Worm (Caenorhabditis elegans) whole organism, L4/young adult: ENCODE data around the gene chil-27.
"Not testable (repeated sequence)": the region's sequence is repeated elsewhere in the genome, so short reads cannot be mapped to it uniquely, and the experiment has no call there.

Experiments
- W03F9.2 ChIP-seq: fragments of 150-350 bp; optimal IDR thresholded peaks from 2 replicates; lab custom pipeline; 2014; ENCODE audit warnings: missing biosample characterization, missing genetic modification characterization
- dao-5 ChIP-seq: sonication (generic microtip); optimal IDR thresholded peaks from 2 replicates; lab custom pipeline; 2016; ENCODE audit warnings: missing genotype, missing genetic modification characterization, moderate library complexity, missing compliant biosample characterization
- him-1 ChIP-seq: sonication (generic microtip); optimal IDR thresholded peaks from 2 replicates; lab custom pipeline; 2016; ENCODE audit warnings: missing genotype, missing genetic modification reagents, missing genetic modification characterization, missing compliant biosample characterization

chil-27 gene

DNA sequence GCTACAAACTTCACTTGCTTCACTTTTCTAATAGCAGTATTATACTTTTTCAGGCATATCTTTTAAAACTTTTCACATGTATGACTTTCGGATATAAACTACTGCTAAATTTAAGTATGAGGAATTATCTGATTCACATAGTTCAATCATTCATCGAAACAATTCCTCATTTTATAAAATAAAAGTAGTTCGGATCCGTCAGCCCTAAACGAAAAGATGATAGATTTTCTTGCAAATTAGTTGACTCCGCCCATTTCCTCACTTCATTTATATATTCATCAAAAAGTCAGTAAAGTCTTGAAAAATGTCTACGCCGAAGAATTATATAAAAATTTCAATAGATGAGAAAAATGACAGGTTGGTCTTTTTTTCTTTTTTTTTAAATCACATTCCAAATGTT lies at the start of gene chil-27:
TSS of gene chil-27 (plus strand) at position 301 of the 400 bp plus-strand sequence.
- TF ChIP-seq dao-5 (tag; lab: Kevin White, UChicago) (no peak), W03F9.2 (tag; lab: Kevin White, UChicago) (no peak), him-1 (tag; lab: Kevin White, UChicago) (no peak)

- TF ChIP-seq W03F9.2 (tag; lab: Kevin White, UChicago) (no peak), him-1 (tag; lab: Kevin White, UChicago) (no peak), dao-5 (tag; lab: Kevin White, UChicago) (no peak)
Observed at ce11 chrII:9431119-9431518, 46.5 kb upstream of the chil-27 start.

DNA sequence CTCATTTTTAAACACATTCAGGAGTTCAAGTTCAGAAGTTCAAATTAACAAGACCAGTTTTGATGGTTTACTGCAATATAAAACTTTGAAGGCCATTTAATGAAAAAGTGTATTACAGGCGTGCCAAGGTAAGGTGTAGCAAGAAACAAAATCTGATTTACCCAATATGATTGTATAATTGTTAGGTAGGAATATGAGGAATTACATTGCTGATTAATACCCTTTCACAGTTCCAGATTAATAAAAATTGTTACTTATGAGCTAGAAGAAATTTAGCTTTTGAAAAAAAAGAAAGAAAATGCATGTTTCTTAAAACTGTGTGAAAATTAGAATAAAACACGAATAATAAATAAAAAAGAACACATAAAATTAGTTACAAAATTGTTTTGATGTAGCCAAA lies 44.1 kb upstream of the chil-27 start, which contains the start of gene kin-15:
TSS of gene kin-15 (minus strand) at position 101 of the 400 bp plus-strand sequence.
- no peak for TF ChIP-seq dao-5 (tag; lab: Kevin White, UChicago)

DNA sequence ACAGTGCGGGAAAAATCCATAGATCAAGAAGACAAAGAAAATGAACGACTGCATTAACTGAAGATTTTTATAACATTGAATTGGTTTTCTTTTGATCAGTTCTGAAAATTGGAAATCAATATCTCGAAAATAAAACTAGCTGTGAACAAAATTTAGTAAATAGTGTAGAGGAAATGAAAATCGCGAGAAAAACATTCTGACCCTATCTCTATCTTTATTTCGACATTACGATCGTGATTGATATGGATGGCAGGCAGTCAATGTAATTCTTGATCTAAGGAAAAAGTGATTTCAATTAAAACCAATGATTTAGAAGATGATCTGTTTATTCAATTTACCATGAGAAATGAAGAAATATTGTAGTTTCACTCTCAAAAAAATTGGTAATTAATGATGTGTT lies 41.7 kb upstream of the chil-27 start, which contains the start of gene kin-16:
TSS of gene kin-16 (minus strand) at position 101 of the 400 bp plus-strand sequence.
- no peak for TF ChIP-seq dao-5 (tag; lab: Kevin White, UChicago)
- TF ChIP-seq him-1 (tag; lab: Kevin White, UChicago), result no peak
- TF ChIP-seq W03F9.2 (tag; lab: Kevin White, UChicago), result no peak

- TF ChIP-seq dao-5 (tag; lab: Kevin White, UChicago) (no peak), him-1 (tag; lab: Kevin White, UChicago) (no peak)
Observed at ce11 chrII:9438227-9438626, 39.4 kb upstream of the chil-27 start, which contains the start of gene chil-13. Gene chil-13 (minus strand): TSS chrII:9438327.

- TF ChIP-seq dao-5 (tag; lab: Kevin White, UChicago) (no peak), W03F9.2 (tag; lab: Kevin White, UChicago) (no peak)
Observed at ce11 chrII:9438853-9439252, 38.8 kb upstream of the chil-27 start.

DNA sequence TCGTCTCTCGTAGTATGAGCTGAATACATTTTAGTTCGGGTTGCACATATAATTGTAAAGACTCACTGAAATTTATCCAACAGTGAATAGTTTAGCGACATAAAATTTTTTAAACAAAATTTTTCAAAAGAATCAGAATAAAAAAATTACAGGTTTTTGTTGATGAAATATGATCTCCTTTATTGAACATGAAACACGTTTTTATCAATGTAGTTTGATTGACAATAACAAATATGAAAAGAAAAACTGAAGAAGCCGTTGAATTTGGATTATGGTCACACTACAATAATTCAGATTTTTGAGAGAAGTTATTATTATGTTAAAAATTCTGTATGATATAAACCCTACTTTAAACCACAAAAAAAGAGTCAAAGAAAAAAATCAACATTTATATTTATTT lies 37.6 kb upstream of the chil-27 start, which contains the start of gene chil-17:
TSS of gene chil-17 (minus strand) at position 101 of the 400 bp plus-strand sequence.
- TF ChIP-seq dao-5 (tag; lab: Kevin White, UChicago) (no peak), W03F9.2 (tag; lab: Kevin White, UChicago) (no peak), him-1 (tag; lab: Kevin White, UChicago) (no peak)

ce11 chrII:9441838-9442237 lies 35.8 kb upstream of the chil-27 start, which contains the start of gene chil-16:
Gene chil-16 (minus strand): TSS chrII:9441938.
- TF ChIP-seq W03F9.2 (tag; lab: Kevin White, UChicago), result no peak
- TF ChIP-seq him-1 (tag; lab: Kevin White, UChicago), result no peak
- no peak for TF ChIP-seq dao-5 (tag; lab: Kevin White, UChicago)

DNA sequence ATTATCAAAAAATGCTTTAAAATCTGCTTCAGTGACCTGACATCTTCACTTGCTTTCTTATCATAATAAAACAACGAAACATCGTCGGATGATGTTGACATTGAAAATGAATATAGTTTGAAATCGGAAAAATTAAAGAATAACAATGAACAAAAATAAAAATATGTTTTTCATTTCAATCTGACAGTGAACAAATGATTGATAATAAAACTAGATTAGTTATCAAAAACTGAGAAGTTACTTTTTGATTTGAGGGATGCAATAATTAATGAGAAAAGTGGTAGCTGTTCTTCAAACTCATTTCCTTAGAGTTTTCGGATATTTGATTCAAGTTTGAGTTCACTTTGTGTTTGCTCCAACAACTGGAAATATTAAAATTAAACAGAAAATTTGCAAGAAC lies 34.1 kb upstream of the chil-27 start, which contains the start of gene chil-15:
TSS of gene chil-15 (minus strand) at position 101 of the 400 bp plus-strand sequence.
- no peak for TF ChIP-seq him-1 (tag; lab: Kevin White, UChicago)
- TF ChIP-seq dao-5 (tag; lab: Kevin White, UChicago), result no peak
- TF ChIP-seq W03F9.2 (tag; lab: Kevin White, UChicago), result no peak

- TF ChIP-seq dao-5 (tag; lab: Kevin White, UChicago), result no peak
- no peak for TF ChIP-seq W03F9.2 (tag; lab: Kevin White, UChicago)
- no peak for TF ChIP-seq him-1 (tag; lab: Kevin White, UChicago)
Observed at ce11 chrII:9445368-9445767, 32.3 kb upstream of the chil-27 start, which contains the start of gene R09D1.13. Gene R09D1.13 (minus strand): TSS chrII:9445468.

ce11 chrII:9447965-9448364 lies 29.7 kb upstream of the chil-27 start, which contains the start of gene chil-18:
Gene chil-18 (plus strand): TSS chrII:9448265.
- TF ChIP-seq him-1 (tag; lab: Kevin White, UChicago), result no peak
- no peak for TF ChIP-seq dao-5 (tag; lab: Kevin White, UChicago)
- TF ChIP-seq W03F9.2 (tag; lab: Kevin White, UChicago), result no peak

- not testable (repeated sequence) for TF ChIP-seq him-1, W03F9.2, dao-5 (tag; lab: Kevin White, UChicago)
Observed at ce11 chrII:9452172-9452571, 25.5 kb upstream of the chil-27 start, which contains the start of gene R09D1.12. Gene R09D1.12 (minus strand): TSS chrII:9452272.

DNA sequence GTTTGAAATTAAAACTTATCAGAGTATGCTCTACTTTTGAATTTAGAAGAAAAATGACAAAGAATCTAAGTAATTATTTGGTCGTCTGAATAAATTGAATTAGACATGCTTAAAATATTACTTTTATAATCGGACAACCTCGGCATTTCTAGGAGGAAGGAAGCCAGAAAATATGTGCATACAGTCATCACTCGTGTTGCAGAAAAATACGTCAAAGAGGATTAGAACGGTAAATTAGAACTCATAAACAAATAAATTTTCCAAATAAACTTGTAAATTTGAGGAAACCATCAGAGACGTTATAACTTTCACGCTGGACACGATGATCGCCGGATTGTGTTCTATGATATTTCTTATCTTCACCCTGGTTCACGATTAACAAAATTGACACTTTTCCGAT lies 23.4 kb upstream of the chil-27 start, which contains the start of gene chil-19:
TSS of gene chil-19 (minus strand) at position 101 of the 400 bp plus-strand sequence.
- no peak for TF ChIP-seq W03F9.2 (tag; lab: Kevin White, UChicago)
- TF ChIP-seq him-1 (tag; lab: Kevin White, UChicago), result no peak
- TF ChIP-seq dao-5 (tag; lab: Kevin White, UChicago), result no peak

DNA sequence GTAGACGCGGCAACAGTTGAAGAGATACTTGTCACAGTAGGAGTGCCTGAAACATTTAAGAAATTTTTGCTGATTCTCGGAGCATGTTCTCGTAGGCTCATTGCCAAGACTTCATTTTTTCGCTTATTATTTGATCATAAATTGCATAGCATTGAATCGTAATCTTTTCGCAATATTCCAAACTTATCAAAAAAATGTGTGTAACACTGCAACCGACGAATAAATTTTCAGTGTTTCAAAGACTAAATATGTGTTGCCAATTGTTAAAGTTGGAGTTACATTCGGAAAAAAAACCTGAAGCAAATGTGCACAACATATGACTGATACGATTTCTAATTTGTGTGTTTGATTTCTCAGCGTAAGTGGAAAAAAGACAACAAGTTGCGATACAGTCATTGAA lies 18.2 kb upstream of the chil-27 start, which contains the start of gene R09D1.14:
TSS of gene R09D1.14 (minus strand) at position 101 of the 400 bp plus-strand sequence.
- not testable (repeated sequence) for TF ChIP-seq W03F9.2, dao-5, him-1 (tag; lab: Kevin White, UChicago)
